In genomic region chrX:9106212-9106774, dm6 we compare ENCODE assay signal across 5 fruit fly cellular contexts.
TF ChIP-seq lines count a peak whose summit lies in the region.

Gene Bx42 (minus strand): TSS chrX:9106604.

- TF ChIP-seq CTCF in whole organism, embryonic (GFP tag; optimal IDR thresholded peaks at IDR 0.05; lab: Kevin White, UChicago): no peak

TF ChIP-seq in whole organism, adult, 20 proteins besides CTCF, POLR2A, EP300 and RAD21:
- TF ChIP-seq CG1620 (GFP tag; optimal IDR thresholded peaks at IDR 0.05; lab: Kevin White, UChicago): peak; percentile 25
- peak; percentile 28 for TF ChIP-seq CG11617 (GFP tag; optimal IDR thresholded peaks at IDR 0.05; lab: Kevin White, UChicago)
- TF ChIP-seq bab1 (GFP tag; optimal IDR thresholded peaks at IDR 0.05; lab: Kevin White, UChicago): peak; percentile 3
- TF ChIP-seq Mnt (GFP tag; optimal IDR thresholded peaks at IDR 0.05; lab: Kevin White, UChicago): peak; percentile 23
- TF ChIP-seq cnc (optimal IDR thresholded peaks at IDR 0.05; lab: Kevin White, UChicago): no peak
- TF ChIP-seq toe (GFP tag; optimal IDR thresholded peaks at IDR 0.05; lab: Kevin White, UChicago): no peak
- no peak for TF ChIP-seq ovo (GFP tag; optimal IDR thresholded peaks at IDR 0.05; lab: Kevin White, UChicago)
- peak; percentile 27 for TF ChIP-seq CG14711 (tag; optimal IDR thresholded peaks at IDR 0.05; lab: Kevin White, UChicago)

TF ChIP-seq in whole organism, embryonic, 481 proteins besides CTCF, POLR2A, EP300 and RAD21 (continues in another document):
- TF ChIP-seq CG4730 (GFP tag; IDR thresholded peaks at IDR 0.05; lab: Robert Waterston, UW) (0 out of 2 replicates have a peak, but pooled peaks have one; percentile 18), CG6272 (GFP tag; IDR thresholded peaks at IDR 0.05; lab: Robert Waterston, UW) (0 out of 2 replicates have a peak, but pooled peaks have one; percentile 4), CG5245 (GFP tag; optimal IDR thresholded peaks at IDR 0.05; lab: Kevin White, UChicago) (no peak), CG11504 (tag; optimal IDR thresholded peaks at IDR 0.05; lab: Kevin White, UChicago) (no peak), Xbp1 (GFP tag; optimal IDR thresholded peaks at IDR 0.05; lab: Kevin White, UChicago) (no peak), CG11695 (GFP tag; IDR thresholded peaks at IDR 0.05; lab: Robert Waterston, UW) (no peak), CG42726 (GFP tag; IDR thresholded peaks at IDR 0.05; lab: Robert Waterston, UW; ENCODE audit: partially characterized antibody) (peak; percentile 11; the same call in 1 of the 2 replicates), CG6765 (GFP tag; optimal IDR thresholded peaks at IDR 0.05; lab: Kevin White, UChicago) (no peak), CG30403 (GFP tag; optimal IDR thresholded peaks at IDR 0.05; lab: Kevin White, UChicago) (peak; percentile 48), CG9437 (GFP tag; optimal IDR thresholded peaks at IDR 0.05; lab: Kevin White, UChicago) (peak; percentile 96), Optix (GFP tag; IDR thresholded peaks at IDR 0.05; lab: Robert Waterston, UW) (no peak), sug (tag; optimal IDR thresholded peaks at IDR 0.05; lab: Kevin White, UChicago) (no peak), CG6175 (GFP tag; IDR thresholded peaks at IDR 0.05; lab: Robert Waterston, UW) (no peak), stc (GFP tag; IDR thresholded peaks at IDR 0.05; lab: Robert Waterston, UW) (no peak), Dfd (GFP tag; optimal IDR thresholded peaks at IDR 0.05; lab: Kevin White, UChicago) (no peak), nom (GFP tag; optimal IDR thresholded peaks at IDR 0.05; lab: Kevin White, UChicago) (no peak), CG6654 (GFP tag; optimal IDR thresholded peaks at IDR 0.05; lab: Kevin White, UChicago) (no peak), E2f2 (GFP tag; IDR thresholded peaks at IDR 0.05; lab: Robert Waterston, UW) (0 out of 2 replicates have a peak, but pooled peaks have one; percentile 16), ttk (GFP tag; IDR thresholded peaks at IDR 0.05; lab: Robert Waterston, UW) (no peak), CkIIα-i1 (GFP tag; IDR thresholded peaks at IDR 0.05; lab: Robert Waterston, UW) (no peak), kay (GFP tag; optimal IDR thresholded peaks at IDR 0.05; lab: Kevin White, UChicago) (no peak)

TF ChIP-seq in whole organism, prepupa, 60 proteins besides CTCF, POLR2A, EP300 and RAD21:
- TF ChIP-seq Eip78C (GFP tag; lab: Kevin White, UChicago) (peak; percentile 45), Hr4 (GFP tag; optimal IDR thresholded peaks at IDR 0.05; lab: Kevin White, UChicago) (no peak), Sox14 (GFP tag; optimal IDR thresholded peaks at IDR 0.05; lab: Kevin White, UChicago) (peak; percentile 16)

TF ChIP-seq in whole organism, pupa, 21 proteins besides CTCF, POLR2A, EP300 and RAD21:
- TF ChIP-seq CG8301 (tag; optimal IDR thresholded peaks at IDR 0.05; lab: Kevin White, UChicago): no peak
- TF ChIP-seq CG15710 (tag; optimal IDR thresholded peaks at IDR 0.05; lab: Kevin White, UChicago): no peak
- TF ChIP-seq CG13204 (GFP tag; optimal IDR thresholded peaks at IDR 0.05; lab: Kevin White, UChicago): no peak
- peak; percentile 28; the same call in 1 of the 3 replicates for TF ChIP-seq CG4496 (GFP tag; IDR thresholded peaks at IDR 0.05; lab: Robert Waterston, UW)

TF ChIP-seq in whole organism, wandering third instar larva, 38 proteins besides CTCF, POLR2A, EP300 and RAD21:
- no peak for TF ChIP-seq rgr (GFP tag; optimal IDR thresholded peaks at IDR 0.05; lab: Kevin White, UChicago)
- no peak for TF ChIP-seq Vsx2 (GFP tag; optimal IDR thresholded peaks at IDR 0.05; lab: Kevin White, UChicago; ENCODE audit: partially characterized antibody)
- peak; percentile 1 for TF ChIP-seq sv (GFP tag; optimal IDR thresholded peaks at IDR 0.05; lab: Kevin White, UChicago)
- TF ChIP-seq woc (GFP tag; optimal IDR thresholded peaks at IDR 0.05; lab: Kevin White, UChicago): peak; percentile 50
TF ChIP-seq in whole organism, wandering third instar larva: peak in this region for 2.
